6 fruit fly cellular contexts compared by ENCODE assay signal in the genomic region with DNA sequence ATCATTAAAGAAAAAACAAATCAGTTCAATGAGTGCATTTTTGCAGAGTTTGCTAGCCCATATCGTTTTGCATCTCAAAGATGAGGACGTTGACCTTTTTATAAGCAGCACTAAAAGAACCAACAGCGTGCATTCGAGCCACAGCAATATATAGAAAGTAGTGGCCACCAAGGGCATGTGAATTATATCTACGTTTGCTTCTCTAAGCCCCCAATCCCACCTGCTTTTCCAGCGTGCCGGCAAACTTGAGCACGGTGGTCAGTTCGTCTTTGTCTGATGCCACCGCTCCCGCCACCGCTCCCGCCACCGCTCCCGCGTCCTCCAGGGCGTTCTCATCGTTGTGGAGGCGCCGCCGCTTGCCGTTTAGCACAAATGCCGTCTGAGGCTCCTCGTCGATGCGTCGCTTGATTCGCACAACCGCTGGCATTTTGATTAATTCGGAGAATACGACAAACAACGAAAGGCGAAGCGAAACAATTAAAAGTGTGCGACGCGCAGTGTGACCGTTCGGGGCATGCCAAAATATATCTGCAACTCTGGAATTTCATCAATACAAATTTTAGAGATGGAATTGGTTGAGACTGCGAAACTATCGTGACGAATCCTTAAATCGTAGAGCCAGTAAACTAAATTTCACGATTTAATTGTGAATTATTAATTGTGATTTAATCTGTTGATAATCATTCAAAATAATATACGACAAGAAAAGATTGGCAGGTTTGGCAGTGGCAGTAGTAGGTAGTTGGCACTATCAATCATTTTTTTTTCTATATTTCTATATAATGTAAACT.
TF ChIP-seq lines count a peak whose summit lies in the region.

No protein-coding gene starts in this region.

- TF ChIP-seq CTCF in whole organism, embryonic (GFP tag; optimal IDR thresholded peaks at IDR 0.05; lab: Kevin White, UChicago): no peak

TF ChIP-seq in whole organism, 6 proteins besides CTCF, POLR2A, EP300 and RAD21:
- TF ChIP-seq EcR (GFP tag; optimal IDR thresholded peaks at IDR 0.05; lab: Kevin White, UChicago): peak; percentile 69 to 87
- no peak for TF ChIP-seq usp (GFP tag; optimal IDR thresholded peaks at IDR 0.05; lab: Kevin White, UChicago)

TF ChIP-seq in whole organism, adult, 20 proteins besides CTCF, POLR2A, EP300 and RAD21:
- TF ChIP-seq cnc (optimal IDR thresholded peaks at IDR 0.05; lab: Kevin White, UChicago) (no peak), kay (GFP tag; lab: Kevin White, UChicago; ENCODE audit: borderline replicate concordance) (no peak), CG7045 (GFP tag; optimal IDR thresholded peaks at IDR 0.05; lab: Kevin White, UChicago) (no peak), CG33017 (tag; optimal IDR thresholded peaks at IDR 0.05; lab: Kevin White, UChicago) (no peak), CG5204 (GFP tag; optimal IDR thresholded peaks at IDR 0.05; lab: Kevin White, UChicago) (no peak), Mnt (GFP tag; optimal IDR thresholded peaks at IDR 0.05; lab: Kevin White, UChicago) (peak; percentile 10), cic (GFP tag; optimal IDR thresholded peaks at IDR 0.05; lab: Kevin White, UChicago) (no peak), ovo (GFP tag; optimal IDR thresholded peaks at IDR 0.05; lab: Kevin White, UChicago) (no peak), bab1 (GFP tag; optimal IDR thresholded peaks at IDR 0.05; lab: Kevin White, UChicago) (peak; percentile 49), Hr96 (GFP tag; optimal IDR thresholded peaks at IDR 0.05; lab: Kevin White, UChicago) (peak; percentile 49), CG14711 (tag; optimal IDR thresholded peaks at IDR 0.05; lab: Kevin White, UChicago) (peak; percentile 39), toe (GFP tag; optimal IDR thresholded peaks at IDR 0.05; lab: Kevin White, UChicago) (peak; percentile 14), pad (GFP tag; optimal IDR thresholded peaks at IDR 0.05; lab: Kevin White, UChicago) (no peak), CG7101 (tag; optimal IDR thresholded peaks at IDR 0.05; lab: Kevin White, UChicago) (no peak), CG12768 (GFP tag; optimal IDR thresholded peaks at IDR 0.05; lab: Kevin White, UChicago) (no peak), tj (GFP tag; optimal IDR thresholded peaks at IDR 0.05; lab: Kevin White, UChicago) (no peak)
TF ChIP-seq in whole organism, adult: peak in this region for 5.

TF ChIP-seq in whole organism, embryonic, 481 proteins besides CTCF, POLR2A, EP300 and RAD21 (continues in another document):
- 0 out of 2 replicates have a peak, but pooled peaks have one; percentile 36 for TF ChIP-seq tna (GFP tag; IDR thresholded peaks at IDR 0.05; lab: Robert Waterston, UW; ENCODE audit: partially characterized antibody)
- TF ChIP-seq fd3F (GFP tag; optimal IDR thresholded peaks at IDR 0.05; lab: Kevin White, UChicago): no peak
- peak; percentile 77 for TF ChIP-seq CG12391 (tag; optimal IDR thresholded peaks at IDR 0.05; lab: Kevin White, UChicago)
- TF ChIP-seq shn (GFP tag; optimal IDR thresholded peaks at IDR 0.05; lab: Kevin White, UChicago): peak; percentile 33
- no peak for TF ChIP-seq kni (GFP tag; optimal IDR thresholded peaks at IDR 0.05; lab: Kevin White, UChicago)
- peak; percentile 10; the same call in 1 of the 2 replicates for TF ChIP-seq CG32772 (GFP tag; IDR thresholded peaks at IDR 0.05; lab: Robert Waterston, UW)
- TF ChIP-seq Ptx1 (GFP tag; IDR thresholded peaks at IDR 0.05; lab: Robert Waterston, UW): peak; percentile 40; the same call in 1 of the 2 replicates
- peak; percentile 67 for TF ChIP-seq YL-1 (GFP tag; optimal IDR thresholded peaks at IDR 0.05; lab: Kevin White, UChicago)
- peak; percentile 60 for TF ChIP-seq CG12769 (tag; optimal IDR thresholded peaks at IDR 0.05; lab: Kevin White, UChicago)
- TF ChIP-seq CG13123 (GFP tag; optimal IDR thresholded peaks at IDR 0.05; lab: Kevin White, UChicago): no peak
- TF ChIP-seq wor (GFP tag; IDR thresholded peaks at IDR 0.05; lab: Robert Waterston, UW): no peak
- TF ChIP-seq Dp (GFP tag; optimal IDR thresholded peaks at IDR 0.05; lab: Kevin White, UChicago): peak; percentile 55
- TF ChIP-seq run (tag; optimal IDR thresholded peaks at IDR 0.05; lab: Kevin White, UChicago): no peak
- no peak for TF ChIP-seq ham (GFP tag; IDR thresholded peaks at IDR 0.05; lab: Robert Waterston, UW)
- peak; percentile 75; the same call in 1 of the 2 replicates for TF ChIP-seq CG42726 (GFP tag; IDR thresholded peaks at IDR 0.05; lab: Robert Waterston, UW; ENCODE audit: partially characterized antibody)

TF ChIP-seq in whole organism, prepupa, 60 proteins besides CTCF, POLR2A, EP300 and RAD21 (continues in another document):
- TF ChIP-seq esn (GFP tag; optimal IDR thresholded peaks at IDR 0.05; lab: Kevin White, UChicago) (peak; percentile 55), Ets21C (GFP tag; optimal IDR thresholded peaks at IDR 0.05; lab: Kevin White, UChicago) (peak; percentile 18), CG10631 (GFP tag; optimal IDR thresholded peaks at IDR 0.05; lab: Kevin White, UChicago) (peak; percentile 44), Met (GFP tag; optimal IDR thresholded peaks at IDR 0.05; lab: Kevin White, UChicago) (peak; percentile 62), CG32006 (GFP tag; optimal IDR thresholded peaks at IDR 0.05; lab: Kevin White, UChicago) (peak; percentile 26), OdsH (GFP tag; optimal IDR thresholded peaks at IDR 0.05; lab: Kevin White, UChicago) (peak; percentile 40), pdm3 (GFP tag; optimal IDR thresholded peaks at IDR 0.05; lab: Kevin White, UChicago) (peak; percentile 22), CG8632 (GFP tag; optimal IDR thresholded peaks at IDR 0.05; lab: Kevin White, UChicago) (peak; percentile 9), lz (GFP tag; optimal IDR thresholded peaks at IDR 0.05; lab: Kevin White, UChicago) (peak; percentile 62), CG1621 (tag; optimal IDR thresholded peaks at IDR 0.05; lab: Kevin White, UChicago) (no peak), CG6163 (GFP tag; IDR thresholded peaks at IDR 0.05; lab: Robert Waterston, UW) (peak; percentile 28; the same call in 1 of the 3 replicates), Hr4 (GFP tag; optimal IDR thresholded peaks at IDR 0.05; lab: Kevin White, UChicago) (peak; percentile 39), net (GFP tag; optimal IDR thresholded peaks at IDR 0.05; lab: Kevin White, UChicago) (peak; percentile 13), Sox14 (GFP tag; optimal IDR thresholded peaks at IDR 0.05; lab: Kevin White, UChicago) (peak; percentile 93), svp (GFP tag; lab: Kevin White, UChicago) (peak; percentile 65), dsx (GFP tag; optimal IDR thresholded peaks at IDR 0.05; lab: Kevin White, UChicago; ENCODE audit: poor library complexity, severe bottlenecking) (no peak)

TF ChIP-seq in whole organism, pupa, 21 proteins besides CTCF, POLR2A, EP300 and RAD21 (continues in another document):
- TF ChIP-seq Ets98B (GFP tag; IDR thresholded peaks at IDR 0.05; lab: Robert Waterston, UW) (no peak; the same call in 1 of the 2 replicates), CG10348 (GFP tag; IDR thresholded peaks at IDR 0.05; lab: Robert Waterston, UW) (no peak), CG34367 (tag; optimal IDR thresholded peaks at IDR 0.05; lab: Kevin White, UChicago) (no peak), rn (GFP tag; IDR thresholded peaks at IDR 0.05; lab: Robert Waterston, UW) (no peak), CG15710 (tag; optimal IDR thresholded peaks at IDR 0.05; lab: Kevin White, UChicago) (peak; percentile 15), D1 (tag; optimal IDR thresholded peaks at IDR 0.05; lab: Kevin White, UChicago) (peak; percentile 40), CG14655 (GFP tag; optimal IDR thresholded peaks at IDR 0.05; lab: Kevin White, UChicago) (peak; percentile 29), CG8301 (tag; optimal IDR thresholded peaks at IDR 0.05; lab: Kevin White, UChicago) (no peak), fd96Ca (GFP tag; IDR thresholded peaks at IDR 0.05; lab: Robert Waterston, UW) (peak; percentile 58), CG17806 (tag; optimal IDR thresholded peaks at IDR 0.05; lab: Kevin White, UChicago) (no peak), Pif1B (GFP tag; optimal IDR thresholded peaks at IDR 0.05; lab: Kevin White, UChicago) (peak; percentile 16), CG32121 (GFP tag; IDR thresholded peaks at IDR 0.05; lab: Robert Waterston, UW) (no peak), Snoo (tag; optimal IDR thresholded peaks at IDR 0.05; lab: Kevin White, UChicago) (peak; percentile 17), EcR (GFP tag; optimal IDR thresholded peaks at IDR 0.05; lab: Kevin White, UChicago) (peak; percentile 98), CG12605 (GFP tag; IDR thresholded peaks at IDR 0.05; lab: Robert Waterston, UW) (no peak), Pif1A (GFP tag; optimal IDR thresholded peaks at IDR 0.05; lab: Kevin White, UChicago) (peak; percentile 13), gl (tag; optimal IDR thresholded peaks at IDR 0.05; lab: Kevin White, UChicago) (no peak), CG4496 (GFP tag; IDR thresholded peaks at IDR 0.05; lab: Robert Waterston, UW) (peak; percentile 26; the same call in 1 of the 3 replicates)

TF ChIP-seq in whole organism, wandering third instar larva, 38 proteins besides CTCF, POLR2A, EP300 and RAD21 (continues in another document):
- TF ChIP-seq Hnf4 (GFP tag; optimal IDR thresholded peaks at IDR 0.05; lab: Kevin White, UChicago) (peak; percentile 64), h (GFP tag; optimal IDR thresholded peaks at IDR 0.05; lab: Kevin White, UChicago) (peak; percentile 51), woc (GFP tag; optimal IDR thresholded peaks at IDR 0.05; lab: Kevin White, UChicago) (peak; percentile 81), psq (GFP tag; optimal IDR thresholded peaks at IDR 0.05; lab: Kevin White, UChicago) (peak; percentile 23), Sp1 (GFP tag; optimal IDR thresholded peaks at IDR 0.05; lab: Kevin White, UChicago) (no peak), sv (GFP tag; optimal IDR thresholded peaks at IDR 0.05; lab: Kevin White, UChicago) (peak; percentile 30), Dif (GFP tag; optimal IDR thresholded peaks at IDR 0.05; lab: Kevin White, UChicago; ENCODE audit: partially characterized antibody) (no peak), br (GFP tag; optimal IDR thresholded peaks at IDR 0.05; lab: Kevin White, UChicago) (peak; percentile 28), sage (GFP tag; optimal IDR thresholded peaks at IDR 0.05; lab: Kevin White, UChicago) (no peak), CG9705 (GFP tag; optimal IDR thresholded peaks at IDR 0.05; lab: Kevin White, UChicago) (no peak), dmrt93B (GFP tag; optimal IDR thresholded peaks at IDR 0.05; lab: Kevin White, UChicago) (peak; percentile 10), lola (GFP tag; optimal IDR thresholded peaks at IDR 0.05; lab: Kevin White, UChicago) (no peak), ey (GFP tag; optimal IDR thresholded peaks at IDR 0.05; lab: Kevin White, UChicago) (peak; percentile 40), usp (GFP tag; optimal IDR thresholded peaks at IDR 0.05; lab: Kevin White, UChicago) (no peak), Hr78 (GFP tag; optimal IDR thresholded peaks at IDR 0.05; lab: Kevin White, UChicago) (no peak), CrebA (GFP tag; optimal IDR thresholded peaks at IDR 0.05; lab: Kevin White, UChicago; ENCODE audit: borderline replicate concordance) (no peak), dl (GFP tag; optimal IDR thresholded peaks at IDR 0.05; lab: Kevin White, UChicago; ENCODE audit: insufficient read depth in 1 of 2, partially characterized antibody in 2 of 2) (no peak), GATAd (GFP tag; optimal IDR thresholded peaks at IDR 0.05; lab: Kevin White, UChicago) (no peak), fru (GFP tag; optimal IDR thresholded peaks at IDR 0.05; lab: Kevin White, UChicago) (peak; percentile 44), OdsH (GFP tag; optimal IDR thresholded peaks at IDR 0.05; lab: Kevin White, UChicago) (no peak)
